Worm (Caenorhabditis elegans) whole organism, L4 larva: ENCODE data around the gene Y48B6A.5.

ENCODE experiments used
- F37D6.2 ChIP-seq: sonication (generic microtip); optimal IDR thresholded peaks from 2 replicates; lab custom pipeline; 2016; ENCODE audit warnings: mild to moderate bottlenecking, missing genetic modification characterization, missing compliant biosample characterization
- F44E2.7 ChIP-seq: fragments of 200-800 bp; sonication (Bioruptor generic); IDR thresholded peaks from 2 replicates; pipeline ENCODE4 v2.1.2; 2022; ENCODE audit warnings: missing genetic modification characterization, missing compliant biosample characterization
- T26A8.4 ChIP-seq: fragments of 200-800 bp; sonication (Bioruptor generic); IDR thresholded peaks from 2 replicates; pipeline ENCODE4 v1.3.6; 2022; ENCODE audit warnings: missing genetic modification characterization, missing compliant biosample characterization
- Y5F2A.4 ChIP-seq: fragments of 200-800 bp; sonication (Bioruptor generic); optimal IDR thresholded peaks from 2 replicates; lab custom pipeline; 2018; ENCODE audit warnings: mild to moderate bottlenecking, missing genetic modification characterization, missing compliant biosample characterization
- aha-1 ChIP-seq: fragments of 150-350 bp; peaks from one replicate; lab custom pipeline; 2014; ENCODE audit warnings: missing biosample characterization, missing genetic modification characterization
- daf-12 ChIP-seq: fragments of 150-350 bp; optimal IDR thresholded peaks from 2 replicates; lab custom pipeline; 2014; ENCODE audit warnings: missing biosample characterization, missing genetic modification reagents, missing genetic modification characterization
- daf-16 ChIP-seq, 3 experiments: sonication (generic microtip); optimal IDR thresholded peaks; 2 replicates each; lab custom pipeline; 2016 to 2017; ENCODE audit warnings: missing genetic modification characterization in 3 of 3, missing genetic modification reagents in 3 of 3, mild to moderate bottlenecking in 2 of 3, missing compliant biosample characterization in 2 of 3, missing biosample characterization in 1 of 3, moderate library complexity in 1 of 3
- daf-8 ChIP-seq: fragments of 200-800 bp; sonication (Bioruptor generic); IDR thresholded peaks from 2 replicates; pipeline ENCODE4 v1.3.6; 2022; ENCODE audit warnings: missing genetic modification characterization, missing compliant biosample characterization
- hlh-11 ChIP-seq: fragments of 200-800 bp; sonication (Bioruptor generic); optimal IDR thresholded peaks from 2 replicates; lab custom pipeline; 2018; ENCODE audit warnings: mild to moderate bottlenecking, missing genetic modification characterization, missing compliant biosample characterization
- hlh-30 ChIP-seq: sonication (generic microtip); optimal IDR thresholded peaks from 2 replicates; lab custom pipeline; 2017; ENCODE audit warnings: antibody characterized with exemption, mild to moderate bottlenecking, missing genetic modification characterization, missing compliant biosample characterization; ENCODE audit not compliant: insufficient read depth
- lin-13 ChIP-seq: fragments of 150-350 bp; optimal IDR thresholded peaks from 2 replicates; lab custom pipeline; 2014; ENCODE audit warnings: missing biosample characterization, missing genetic modification reagents, missing genetic modification characterization
- lin-15B ChIP-seq: fragments of 150-350 bp; sonication (generic microtip); optimal IDR thresholded peaks from 3 replicates; lab custom pipeline; 2014; ENCODE audit warnings: missing biosample characterization, missing genetic modification characterization
- lin-38 ChIP-seq: fragments of 200-800 bp; sonication (Bioruptor generic); IDR thresholded peaks from 2 replicates; pipeline ENCODE4 v1.3.6; 2022; ENCODE audit warnings: missing genetic modification reagents, missing genetic modification characterization, missing compliant biosample characterization
- lsy-2 ChIP-seq, 2 experiments: fragments of 150-350 bp in 1 of 2; sonication (generic microtip) in 1 of 2; optimal IDR thresholded peaks; 2 replicates each; lab custom pipeline; 2014 to 2017; ENCODE audit warnings: missing biosample characterization in 2 of 2, missing genetic modification characterization in 2 of 2
- mes-2 ChIP-seq: sonication (generic microtip); optimal IDR thresholded peaks from 2 replicates; lab custom pipeline; 2016; ENCODE audit warnings: missing genotype, mild to moderate bottlenecking, missing genetic modification characterization, missing compliant biosample characterization; ENCODE audit not compliant: poor library complexity, severe bottlenecking
- nhr-41 ChIP-seq: fragments of 200-800 bp; sonication (Bioruptor generic); IDR thresholded peaks from 2 replicates; pipeline ENCODE4 v1.3.6; 2022; ENCODE audit warnings: missing genetic modification reagents, missing genetic modification characterization, missing compliant biosample characterization
- nhr-76 ChIP-seq: fragments of 150-350 bp; optimal IDR thresholded peaks from 2 replicates; lab custom pipeline; 2014; ENCODE audit warnings: missing biosample characterization, missing genetic modification characterization
- pha-4 ChIP-seq, 2 experiments: fragments of 150-350 bp in 1 of 2; fragments of 200-800 bp in 1 of 2; sonication (Bioruptor generic) in 1 of 2; IDR thresholded peaks in 1 of 2; optimal IDR thresholded peaks in 1 of 2; 2 replicates each; pipeline versions ENCODE4 v1.3.6 to Lab custom; 2014 to 2022; ENCODE audit warnings: missing genetic modification characterization in 2 of 2, missing genetic modification reagents in 2 of 2, missing biosample characterization in 1 of 2, missing compliant biosample characterization in 1 of 2
- pqm-1 ChIP-seq: sonication (generic microtip); optimal IDR thresholded peaks from 2 replicates; lab custom pipeline; 2017; ENCODE audit warnings: missing biosample characterization, missing genetic modification characterization
- unc-62 ChIP-seq, 3 experiments: fragments of 150-350 bp in 1 of 3; sonication (generic microtip); optimal IDR thresholded peaks in 2 of 3; peaks in 1 of 3; 1 replicate in 1 of 3; 2 replicates in 2 of 3; lab custom pipeline; 2014 to 2017; ENCODE audit warnings: missing biosample characterization in 3 of 3, missing genetic modification characterization in 3 of 3, missing genetic modification reagents in 3 of 3, missing genotype in 1 of 3

Y48B6A.5 gene

ce11 chrII:14206211-14206610 is 31.2 kb upstream of the Y48B6A.5 start (continued):
- TF ChIP-seq pha-4 (GFP tag; IDR thresholded peaks at IDR 0.05; lab: Robert Waterston, UW): no peak
- TF ChIP-seq pha-4 (tag; optimal IDR thresholded peaks at IDR 0.05; lab: Kevin White, UChicago): no peak

- no peak for TF ChIP-seq F37D6.2 (tag; lab: Kevin White, UChicago)
- TF ChIP-seq unc-62 (GFP tag; optimal IDR thresholded peaks at IDR 0.05 in 1 of 2; lab: Kevin White, UChicago): peak in 1 of 2 experiments; percentile 27
- no peak for TF ChIP-seq unc-62 (tag; optimal IDR thresholded peaks at IDR 0.05; lab: Kevin White, UChicago)
Observed at ce11 chrII:14205335-14205734, 30.3 kb upstream of the Y48B6A.5 start, which contains the start of gene ace-3. TSS of gene ace-3 (plus strand) at chrII:14205635.

ce11 chrII:14197499-14198096 is 22.6 kb upstream of the Y48B6A.5 start, which contains the start of gene ace-4:
TSS of gene ace-4 (plus strand) at chrII:14198046.
- TF ChIP-seq nhr-76 (tag; lab: Kevin White, UChicago) (no peak), lin-15B (tag; lab: Kevin White, UChicago) (no peak), lin-13 (GFP tag; lab: Kevin White, UChicago) (no peak)

ce11 chrII:14195931-14196330 is 20.9 kb upstream of the Y48B6A.5 start:
- TF ChIP-seq aha-1 (peak; percentile 81), daf-8 (GFP tag; lab: Robert Waterston, UW) (no peak)
- TF ChIP-seq, all 104 proteins: peak for 1

ce11 chrII:14187456-14187855 is 12.5 kb upstream of the Y48B6A.5 start:
- TF ChIP-seq T26A8.4 (GFP tag; lab: Robert Waterston, UW) (no peak), aha-1 (peak; percentile 15)
- TF ChIP-seq, all 104 proteins: peak for 1

- no peak for TF ChIP-seq T26A8.4 (GFP tag; lab: Robert Waterston, UW)
- no peak for TF ChIP-seq hlh-30 (tag; lab: Kevin White, UChicago)
- no peak for TF ChIP-seq nhr-41
- TF ChIP-seq lsy-2 (tag; optimal IDR thresholded peaks at IDR 0.05; lab: Kevin White, UChicago): no peak
- no peak for TF ChIP-seq daf-12 (tag; lab: Kevin White, UChicago)
- TF ChIP-seq Y5F2A.4: no peak
- no peak for TF ChIP-seq F37D6.2 (tag; lab: Kevin White, UChicago)
Observed at ce11 chrII:14186937-14187336, 11.9 kb upstream of the Y48B6A.5 start.

ce11 chrII:14178233-14178969 is 3.4 kb upstream of the Y48B6A.5 start, which contains the start of gene efhd-1:
TSS of gene efhd-1 (plus strand) at chrII:14178814.
- TF ChIP-seq pqm-1 (tag; lab: Kevin White, UChicago) (no peak), daf-16 (GFP tag; optimal IDR thresholded peaks at IDR 0.05; lab: Kevin White, UChicago) (peak in 1 of 2 experiments; percentile 54), daf-16 (tag; optimal IDR thresholded peaks at IDR 0.05; lab: Kevin White, UChicago) (no peak), hlh-11 (tag; lab: Kevin White, UChicago) (peak; percentile 14)
- TF ChIP-seq, all 104 proteins: peak for 2

ce11 chrII:14176642-14177041 is 1.6 kb upstream of the Y48B6A.5 start:
- TF ChIP-seq mes-2 (tag; lab: Kevin White, UChicago): no peak
- TF ChIP-seq F44E2.7 (GFP tag; lab: Robert Waterston, UW): peak; percentile 35; the same call in 1 of the 2 replicates
- TF ChIP-seq hlh-11 (tag; lab: Kevin White, UChicago): peak; percentile 12

- TF ChIP-seq unc-62 (GFP tag; optimal IDR thresholded peaks at IDR 0.05 in 1 of 2; lab: Kevin White, UChicago) (peak in 1 of 2 experiments; percentile 97), unc-62 (tag; optimal IDR thresholded peaks at IDR 0.05; lab: Kevin White, UChicago) (no peak), aha-1 (peak; percentile 95), lin-38 (GFP tag; lab: Robert Waterston, UW) (no peak)
Observed at ce11 chrII:14173176-14173575, 1.8 kb downstream of the Y48B6A.5 start.
